Worm (Caenorhabditis elegans) whole organism, L4/young adult: ENCODE results near the gene F21D9.3.

ENCODE experiments used
- W03F9.2 ChIP-seq: fragments of 150-350 bp; optimal IDR thresholded peaks from 2 replicates; lab custom pipeline; 2014; ENCODE audit warnings: missing biosample characterization, missing genetic modification characterization
- dao-5 ChIP-seq: sonication (generic microtip); optimal IDR thresholded peaks from 2 replicates; lab custom pipeline; 2016; ENCODE audit warnings: missing genotype, missing genetic modification characterization, moderate library complexity, missing compliant biosample characterization
- him-1 ChIP-seq: sonication (generic microtip); optimal IDR thresholded peaks from 2 replicates; lab custom pipeline; 2016; ENCODE audit warnings: missing genotype, missing genetic modification reagents, missing genetic modification characterization, missing compliant biosample characterization

Gene F21D9.3

ce11 chrV:19257653-19258052 lies at the start of gene F21D9.3:
F21D9.3 (minus strand) TSS chrV:19257753.
- TF ChIP-seq dao-5 (no peak), W03F9.2 (tag; lab: Kevin White, UChicago) (no peak), him-1 (tag; lab: Kevin White, UChicago) (no peak)

- no peak for TF ChIP-seq him-1 (tag; lab: Kevin White, UChicago)
- TF ChIP-seq dao-5, result no peak
These were observed 49.4 kb upstream of the F21D9.3 start, which contains the start of gene F55C9.15 for ce11 chrV:19306906-19307305. F55C9.15 (minus strand) TSS chrV:19307006.

DNA sequence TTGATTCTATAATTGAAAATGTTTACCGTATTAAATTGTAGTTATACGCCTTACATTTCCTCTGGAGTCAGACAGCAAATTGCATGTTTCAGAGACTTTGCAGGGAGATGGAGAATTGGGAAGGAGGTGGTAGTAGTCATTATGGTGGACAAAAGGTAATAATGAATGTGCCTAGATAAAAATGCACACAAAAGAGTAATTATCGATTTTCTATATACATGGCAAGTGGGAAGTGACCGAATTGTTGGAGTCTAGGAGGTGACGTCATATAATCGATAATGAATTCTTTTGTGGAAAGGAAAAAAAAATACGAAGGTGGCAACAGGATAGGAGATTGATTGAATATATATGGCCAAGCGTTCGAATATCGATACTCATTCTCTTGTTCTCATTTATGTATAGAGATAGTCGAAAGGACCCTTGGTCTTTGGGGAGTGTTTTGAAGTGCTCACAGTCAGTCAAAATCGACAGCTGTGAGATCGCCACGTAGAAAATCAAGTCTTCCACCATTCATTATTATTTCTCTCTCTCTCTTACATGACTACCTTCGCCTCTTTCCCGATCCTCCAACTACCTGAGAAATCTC lies 46.1 kb upstream of the F21D9.3 start, which contains the start of the genes fbxb-63 and fbxb-61:
Gene fbxb-63 (minus strand): TSS at position 142 of the 586 bp plus-strand sequence.
Gene fbxb-61 (plus strand): TSS at position 536 of the 586 bp plus-strand sequence.
- TF ChIP-seq dao-5, result no peak
- TF ChIP-seq him-1 (tag; lab: Kevin White, UChicago), result no peak
- TF ChIP-seq W03F9.2 (tag; lab: Kevin White, UChicago), result no peak

DNA sequence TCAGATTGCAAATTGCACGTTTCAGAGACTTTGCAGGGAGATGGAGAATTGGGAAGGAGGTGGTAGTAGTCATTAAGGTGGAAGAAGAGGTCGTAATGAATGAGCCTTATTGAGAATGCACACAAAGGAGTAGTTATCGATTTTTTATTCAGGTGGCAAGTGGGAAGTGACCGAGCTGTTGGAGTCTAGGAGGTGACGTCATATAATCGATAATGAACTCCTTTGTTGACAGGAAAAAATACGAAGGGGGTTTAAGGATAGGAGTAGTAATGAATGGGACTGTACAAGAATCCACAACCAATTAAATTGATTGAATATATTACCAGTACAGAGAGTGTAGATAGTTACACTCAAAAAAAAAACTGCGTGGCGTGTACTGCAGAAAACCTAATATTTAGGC lies 44.4 kb upstream of the F21D9.3 start, which contains the start of gene fbxb-62:
Gene fbxb-62 (minus strand): TSS at position 101 of the 400 bp plus-strand sequence.
- TF ChIP-seq him-1 (tag; lab: Kevin White, UChicago) (no peak), dao-5 (no peak), W03F9.2 (tag; lab: Kevin White, UChicago) (no peak)

ce11 chrV:19299262-19299661 lies 41.7 kb upstream of the F21D9.3 start, which contains the start of gene F55C9.14:
F55C9.14 (plus strand) TSS chrV:19299562.
- TF ChIP-seq W03F9.2 (tag; lab: Kevin White, UChicago) (no peak), him-1 (tag; lab: Kevin White, UChicago) (no peak), dao-5 (no peak)

DNA sequence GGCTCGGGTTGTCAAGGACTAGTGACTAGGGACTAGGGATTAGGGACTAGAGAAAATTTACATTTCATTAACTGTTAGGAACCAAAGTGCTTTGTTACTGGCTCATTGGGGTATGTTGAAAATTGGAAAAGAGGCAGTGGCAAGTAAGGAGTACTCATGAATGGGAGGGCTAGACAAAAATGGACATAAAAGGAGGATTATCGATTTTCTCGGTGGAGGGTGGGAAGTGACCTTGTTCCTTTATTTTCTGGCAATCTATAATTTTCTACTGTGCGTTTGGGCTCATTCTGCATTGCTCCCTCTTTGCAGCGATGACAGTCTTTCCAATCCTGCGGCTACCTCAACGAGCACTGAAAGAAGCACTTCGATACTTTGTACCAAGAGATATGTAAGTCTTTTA lies 40.0 kb upstream of the F21D9.3 start, which contains the start of gene fbxb-60:
Gene fbxb-60 (plus strand): TSS at position 301 of the 400 bp plus-strand sequence.
- TF ChIP-seq W03F9.2 (tag; lab: Kevin White, UChicago) (no peak), him-1 (tag; lab: Kevin White, UChicago) (no peak), dao-5 (no peak)

- TF ChIP-seq him-1 (tag; lab: Kevin White, UChicago), result no peak
- no peak for TF ChIP-seq dao-5
These were observed 39.2 kb upstream of the F21D9.3 start, which contains the start of gene F55C9.6 for ce11 chrV:19296723-19297122. F55C9.6 (minus strand) TSS chrV:19296823.

- TF ChIP-seq dao-5 (no peak), him-1 (tag; lab: Kevin White, UChicago) (no peak), W03F9.2 (tag; lab: Kevin White, UChicago) (no peak)
These were observed 35.5 kb upstream of the F21D9.3 start, which contains the start of gene F55C9.5 for ce11 chrV:19293025-19293424. F55C9.5 (minus strand) TSS chrV:19293125.

ce11 chrV:19288073-19288805 lies 30.7 kb upstream of the F21D9.3 start, which contains the start of the genes F55C9.3 and fbxb-57:
F55C9.3 (minus strand) TSS chrV:19288173.
fbxb-57 (plus strand) TSS chrV:19288755.
- TF ChIP-seq him-1 (tag; lab: Kevin White, UChicago) (no peak), W03F9.2 (tag; lab: Kevin White, UChicago) (no peak), dao-5 (no peak)

DNA sequence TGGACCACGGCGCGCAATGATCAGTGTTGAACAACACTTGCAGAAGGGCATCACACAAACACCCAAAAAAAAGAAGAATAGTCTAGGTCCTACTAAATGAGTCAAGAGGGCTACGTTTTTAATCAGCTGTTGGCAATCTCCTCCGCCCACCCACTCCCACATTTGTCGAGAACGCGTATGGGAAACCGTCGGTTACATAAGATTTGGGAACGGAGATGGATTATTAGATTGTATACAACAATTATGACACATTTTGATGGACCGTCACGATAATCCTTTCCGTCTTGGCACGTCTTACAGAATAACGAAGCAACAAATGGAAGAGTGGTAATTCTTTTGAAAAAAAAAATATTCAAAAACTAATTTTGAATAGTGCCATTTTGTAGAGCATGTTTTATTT lies 28.4 kb upstream of the F21D9.3 start:
- no peak for TF ChIP-seq W03F9.2 (tag; lab: Kevin White, UChicago)
- no peak for TF ChIP-seq dao-5
- TF ChIP-seq him-1 (tag; lab: Kevin White, UChicago), result no peak

- no peak for TF ChIP-seq W03F9.2 (tag; lab: Kevin White, UChicago)
- TF ChIP-seq him-1 (tag; lab: Kevin White, UChicago), result no peak
- TF ChIP-seq dao-5, result no peak
These were observed 24.8 kb upstream of the F21D9.3 start, which contains the start of gene fbxb-117 for ce11 chrV:19282314-19282713. fbxb-117 (plus strand) TSS chrV:19282614.

DNA sequence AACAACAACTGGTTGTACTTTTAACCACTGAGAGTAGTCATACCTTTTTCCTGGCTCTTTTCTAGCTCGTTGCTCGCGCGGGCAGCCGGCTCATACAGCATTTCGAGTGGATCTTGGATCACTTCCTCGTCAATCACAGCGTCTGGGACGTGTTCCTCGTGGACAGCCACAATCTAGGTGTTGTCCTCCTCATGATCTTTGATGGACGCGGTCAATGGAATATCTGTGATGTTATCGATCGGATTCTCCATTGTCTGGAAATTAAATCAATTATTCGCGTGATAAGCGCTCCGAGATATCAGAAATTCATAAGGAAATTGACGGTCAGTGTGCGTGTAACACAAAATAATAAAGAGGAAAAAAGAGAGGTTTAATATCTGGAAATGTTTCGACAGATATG lies 22.3 kb upstream of the F21D9.3 start, which contains the start of gene F21D9.8:
Gene F21D9.8 (minus strand): TSS at position 101 of the 400 bp plus-strand sequence.
- TF ChIP-seq W03F9.2 (tag; lab: Kevin White, UChicago) (no peak), dao-5 (no peak), him-1 (tag; lab: Kevin White, UChicago) (no peak)

ce11 chrV:19278488-19278887 lies 20.9 kb upstream of the F21D9.3 start:
- no peak for TF ChIP-seq W03F9.2 (tag; lab: Kevin White, UChicago)
- TF ChIP-seq him-1 (tag; lab: Kevin White, UChicago), result no peak
- no peak for TF ChIP-seq dao-5

ce11 chrV:19276354-19276753 lies 18.8 kb upstream of the F21D9.3 start:
- TF ChIP-seq dao-5 (no peak), W03F9.2 (tag; lab: Kevin White, UChicago) (no peak), him-1 (tag; lab: Kevin White, UChicago) (no peak)
